Worm (Caenorhabditis elegans): ENCODE measurements around the gene C25H3.17.
"Not testable (repeated sequence)": the region's sequence is repeated elsewhere in the genome, so short reads cannot be mapped to it uniquely, and the experiment has no call there.

Gene C25H3.17

DNA sequence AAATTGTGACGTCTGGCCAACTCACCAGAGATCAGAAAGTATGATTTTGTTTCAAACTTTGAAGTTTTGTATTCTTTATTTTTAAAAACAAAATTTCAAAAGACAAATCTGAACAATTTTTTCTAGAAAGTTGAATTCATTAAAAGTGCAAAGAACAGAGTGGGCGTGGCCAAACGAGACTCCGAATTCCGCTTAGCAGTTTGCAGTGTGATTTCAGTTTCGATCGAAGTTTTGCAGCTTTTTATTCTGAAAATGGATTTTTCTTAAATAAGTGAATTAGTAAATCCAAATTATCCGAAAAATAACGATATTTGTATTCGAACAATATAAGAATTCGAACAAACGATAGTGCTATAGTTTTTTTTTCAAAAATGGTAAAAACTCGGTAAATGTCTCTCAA, 36.0 kb downstream of the C25H3.17 start:
- no peak for TF ChIP-seq nhr-28 (tag; optimal IDR thresholded peaks at IDR 0.05)
- TF ChIP-seq ham-2 (GFP tag; optimal IDR thresholded peaks at IDR 0.05), result no peak
- TF ChIP-seq snpc-4 (tag; optimal IDR thresholded peaks at IDR 0.05), result no peak
- no peak for TF ChIP-seq tbx-8 (GFP tag; optimal IDR thresholded peaks at IDR 0.05)
- TF ChIP-seq cnd-1 (tag; optimal IDR thresholded peaks at IDR 0.05), result no peak
- no peak for TF ChIP-seq bed-3 (GFP tag; optimal IDR thresholded peaks at IDR 0.05)
- TF ChIP-seq sem-2 (GFP tag; optimal IDR thresholded peaks at IDR 0.05), result no peak
- TF ChIP-seq sptf-1 (tag; optimal IDR thresholded peaks at IDR 0.05), result no peak
- TF ChIP-seq mep-1 (tag; optimal IDR thresholded peaks at IDR 0.05), result no peak
- TF ChIP-seq mls-2 (tag; optimal IDR thresholded peaks at IDR 0.05), result no peak
- no peak for TF ChIP-seq M03D4.4 (tag; optimal IDR thresholded peaks at IDR 0.05)
- TF ChIP-seq blmp-1 (tag; optimal IDR thresholded peaks at IDR 0.05), result no peak
- TF ChIP-seq ztf-11 (tag; optimal IDR thresholded peaks at IDR 0.05), result no peak
- no peak for TF ChIP-seq nhr-2 (tag; optimal IDR thresholded peaks at IDR 0.05)

- TF ChIP-seq unc-120 (tag; optimal IDR thresholded peaks at IDR 0.05; ENCODE audit: poor library complexity, severe bottlenecking); snpc-4 (tag; optimal IDR thresholded peaks at IDR 0.05); elt-3 (tag; optimal IDR thresholded peaks at IDR 0.05): not testable (repeated sequence)
Measured at ce11 chrII:5630851-5631401, 38.6 kb downstream of the C25H3.17 start, which contains the start of the genes F59E12.6 and npl-4.1. Gene F59E12.6, minus strand, starts transcription at chrII:5630951. Gene npl-4.1, plus strand, starts transcription at chrII:5631351.

- TF ChIP-seq sem-2 (GFP tag; optimal IDR thresholded peaks at IDR 0.05) (no peak), ceh-43 (GFP tag; optimal IDR thresholded peaks at IDR 0.05) (no peak), ham-2 (GFP tag; optimal IDR thresholded peaks at IDR 0.05) (no peak), M03D4.4 (tag; optimal IDR thresholded peaks at IDR 0.05) (no peak), nhr-76 (tag; optimal IDR thresholded peaks at IDR 0.05) (no peak), elt-1 (tag; optimal IDR thresholded peaks at IDR 0.05; ENCODE audit: borderline replicate concordance, insufficient read depth) (no peak), mep-1 (tag; optimal IDR thresholded peaks at IDR 0.05) (no peak), mls-2 (tag; optimal IDR thresholded peaks at IDR 0.05) (no peak), unc-62 (GFP tag; optimal IDR thresholded peaks at IDR 0.05) (no peak), nhr-28 (tag; optimal IDR thresholded peaks at IDR 0.05) (no peak)
Measured at ce11 chrII:5628326-5628818, 41.1 kb downstream of the C25H3.17 start, which contains the start of gene F59E12.15. Gene F59E12.15, minus strand, starts transcription at chrII:5628376.

ce11 chrII:5622383-5622939, 47.0 kb downstream of the C25H3.17 start, which contains the start of the genes eif-3.L and npl-4.2:
Gene eif-3.L, minus strand, starts transcription at chrII:5622483.
Gene npl-4.2, plus strand, starts transcription at chrII:5622889.
- not testable (repeated sequence) for TF ChIP-seq tbx-8 (GFP tag; optimal IDR thresholded peaks at IDR 0.05); unc-120 (tag; optimal IDR thresholded peaks at IDR 0.05; ENCODE audit: poor library complexity, severe bottlenecking); zip-8 (tag; optimal IDR thresholded peaks at IDR 0.05)

ce11 chrII:5619298-5619697, 50.2 kb downstream of the C25H3.17 start, which contains the start of gene dhs-6:
Gene dhs-6, minus strand, starts transcription at chrII:5619319.
- TF ChIP-seq nhr-237 (tag; optimal IDR thresholded peaks at IDR 0.05) (no peak), lin-32 (GFP tag; optimal IDR thresholded peaks at IDR 0.05) (no peak), flh-1 (GFP tag; optimal IDR thresholded peaks at IDR 0.05) (no peak), ham-2 (GFP tag; optimal IDR thresholded peaks at IDR 0.05) (no peak), sem-2 (GFP tag; optimal IDR thresholded peaks at IDR 0.05) (no peak), pha-4 (tag; optimal IDR thresholded peaks at IDR 0.05) (no peak), nhr-28 (tag; optimal IDR thresholded peaks at IDR 0.05) (no peak), nhr-76 (tag; optimal IDR thresholded peaks at IDR 0.05) (no peak), lin-13 (tag; optimal IDR thresholded peaks at IDR 0.05) (no peak), drap-1 (GFP tag; optimal IDR thresholded peaks at IDR 0.05) (no peak), elt-1 (tag; optimal IDR thresholded peaks at IDR 0.05; ENCODE audit: borderline replicate concordance, insufficient read depth) (no peak), nhr-2 (tag; optimal IDR thresholded peaks at IDR 0.05) (no peak), tbx-8 (GFP tag; optimal IDR thresholded peaks at IDR 0.05) (no peak), nhr-12 (tag; optimal IDR thresholded peaks at IDR 0.05) (no peak), mep-1 (tag; optimal IDR thresholded peaks at IDR 0.05) (no peak), ztf-11 (tag; optimal IDR thresholded peaks at IDR 0.05) (no peak)

Data from whole organism, mixed stage, embryonic.